In genomic region chrII:5365645-5366044, ce11 we compare ENCODE assay signal across 2 worm cellular contexts.
A peak's percentile ranks its signal among the peaks of the same experiment; 100 is the strongest.
TF ChIP-seq lines count a peak whose summit lies in the region.

Gene F09E5.16 (minus strand): TSS chrII:5365745.

TF ChIP-seq in whole organism, L1 larva, 84 proteins besides CTCF, POLR2A, EP300 and RAD21:
- TF ChIP-seq nhr-76 (tag; optimal IDR thresholded peaks at IDR 0.05; lab: Kevin White, UChicago) (no peak), lin-14 (GFP tag; optimal IDR thresholded peaks at IDR 0.05; lab: Kevin White, UChicago) (peak; percentile 9)
TF ChIP-seq in whole organism, L1 larva: peak in this region for 1.

TF ChIP-seq in whole organism, mixed stage, embryonic, 35 proteins besides CTCF, POLR2A, EP300 and RAD21:
- TF ChIP-seq ces-1 (GFP tag; optimal IDR thresholded peaks at IDR 0.05; lab: Kevin White, UChicago) (peak; percentile 21), nhr-76 (tag; optimal IDR thresholded peaks at IDR 0.05; lab: Kevin White, UChicago) (no peak)

Comparison
In these comparisons a context has a peak if more than half of its experiments do, and no peak if none do; other contexts are left out.
1. Of the 14 proteins assayed by ChIP-seq in both whole organism, L1 larva and whole organism, mixed stage, embryonic: peak only in whole organism, L1 larva: none; only in whole organism, mixed stage, embryonic: ces-1; in both: none; in neither: 13.